Worm (Caenorhabditis elegans) whole organism, L2 larva: Measurements from ENCODE around the gene F44G4.5.
A peak's percentile ranks its signal among the peaks of the same experiment; 100 is the strongest.

Experiments used
- R02D3.7 ChIP-seq: fragments of 150-350 bp; optimal IDR thresholded peaks from 2 replicates; lab custom pipeline; 2014; ENCODE audit warnings: missing biosample characterization, missing genetic modification characterization
- Y55F3AM.14 ChIP-seq: fragments of 200-800 bp; sonication (Bioruptor generic); optimal IDR thresholded peaks from 2 replicates; lab custom pipeline; 2018; ENCODE audit warnings: mild to moderate bottlenecking, missing genetic modification characterization, missing compliant biosample characterization
- ceh-82 ChIP-seq: fragments of 150-350 bp; optimal IDR thresholded peaks from 2 replicates; lab custom pipeline; 2014; ENCODE audit warnings: missing biosample characterization, missing genetic modification characterization
- elt-3 ChIP-seq: sonication (generic microtip); optimal IDR thresholded peaks from 2 replicates; lab custom pipeline; 2017; ENCODE audit warnings: missing biosample characterization, missing genetic modification characterization
- lsy-2 ChIP-seq, 2 experiments: fragments of 150-350 bp in 1 of 2; sonication (generic microtip) in 1 of 2; optimal IDR thresholded peaks; 2 replicates each; lab custom pipeline; 2014 to 2017; ENCODE audit warnings: missing biosample characterization in 2 of 2, missing genetic modification characterization in 2 of 2
- nhr-10 ChIP-seq: sonication (generic microtip); optimal IDR thresholded peaks from 2 replicates; lab custom pipeline; 2017; ENCODE audit warnings: missing biosample characterization, missing genetic modification characterization
- nhr-23 ChIP-seq: fragments of 150-350 bp; optimal IDR thresholded peaks from 2 replicates; lab custom pipeline; 2014; ENCODE audit warnings: missing biosample characterization, missing genetic modification reagents, missing genetic modification characterization
- nhr-25 ChIP-seq: fragments of 150-350 bp; sonication (generic microtip); optimal IDR thresholded peaks from 3 replicates; lab custom pipeline; 2014; ENCODE audit warnings: missing biosample characterization, missing genetic modification characterization
- nhr-6 ChIP-seq: fragments of 150-350 bp; optimal IDR thresholded peaks from 2 replicates; lab custom pipeline; 2014; ENCODE audit warnings: missing biosample characterization, missing genetic modification characterization
- skn-1 ChIP-seq: sonication (generic microtip); optimal IDR thresholded peaks from 2 replicates; lab custom pipeline; 2017; ENCODE audit warnings: missing biosample characterization, missing genetic modification characterization
- unc-39 ChIP-seq: fragments of 150-350 bp; optimal IDR thresholded peaks from 2 replicates; lab custom pipeline; 2014; ENCODE audit warnings: missing biosample characterization, missing genetic modification characterization
- unc-62 ChIP-seq: fragments of 150-350 bp; optimal IDR thresholded peaks from 2 replicates; lab custom pipeline; 2014; ENCODE audit warnings: missing biosample characterization, missing genetic modification reagents, missing genetic modification characterization
- ztf-11 ChIP-seq: sonication (generic microtip); optimal IDR thresholded peaks from 2 replicates; lab custom pipeline; 2017; ENCODE audit warnings: missing biosample characterization, missing genetic modification characterization

DNA sequence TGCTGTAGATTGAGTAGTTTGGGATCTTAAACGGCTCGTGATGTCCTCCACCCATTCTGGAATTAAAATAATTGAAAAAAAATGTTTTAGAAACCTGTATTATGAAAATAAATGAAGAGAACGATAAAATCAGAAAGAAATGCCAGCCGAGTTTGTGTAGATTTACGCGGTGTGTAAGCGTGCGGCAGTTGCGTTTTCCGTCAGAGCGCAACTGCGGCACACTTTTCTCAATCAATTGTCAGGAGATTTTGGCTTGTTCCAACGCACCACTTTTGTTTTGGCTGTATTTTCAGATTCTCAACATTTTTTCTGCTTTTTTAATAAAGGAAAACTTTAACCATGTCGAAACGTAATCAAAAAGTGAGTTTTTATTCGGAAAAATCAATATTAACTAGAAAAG is 35.4 kb downstream of the F44G4.5 start, which contains the start of the genes ndub-3 and C18E9.2:
- TF ChIP-seq ztf-11 (tag; lab: Kevin White, UChicago) (no peak), nhr-25 (tag; lab: Kevin White, UChicago) (no peak), elt-3 (tag; lab: Kevin White, UChicago) (no peak), skn-1 (tag; lab: Kevin White, UChicago) (no peak), nhr-10 (no peak), ceh-82 (tag; lab: Kevin White, UChicago) (no peak), nhr-23 (tag; lab: Kevin White, UChicago) (no peak), nhr-6 (tag; lab: Kevin White, UChicago) (no peak), unc-62 (GFP tag; lab: Kevin White, UChicago) (no peak), unc-39 (no peak), lsy-2 (tag; optimal IDR thresholded peaks at IDR 0.05; lab: Kevin White, UChicago) (peak in 1 of 2 experiments; percentile 66), R02D3.7 (tag; lab: Kevin White, UChicago) (no peak), Y55F3AM.14 (GFP tag; lab: Kevin White, UChicago) (no peak)
